Fruit fly (Drosophila melanogaster): ENCODE measurements around the gene Ppt1.

dm6 chrX:8677434-8677833 lies 12.6 kb downstream of the Ppt1 start:
- no peak for TF ChIP-seq cic (GFP tag; optimal IDR thresholded peaks at IDR 0.05)
- peak; percentile 89 for TF ChIP-seq bab1 (GFP tag; optimal IDR thresholded peaks at IDR 0.05)
- TF ChIP-seq kay (GFP tag; ENCODE audit: borderline replicate concordance) = no peak
- TF ChIP-seq CG11617 (GFP tag; optimal IDR thresholded peaks at IDR 0.05) = no peak
- no peak for TF ChIP-seq ovo (GFP tag; optimal IDR thresholded peaks at IDR 0.05)
